Worm (Caenorhabditis elegans) whole organism, L4 larva: ENCODE results near the gene K02E11.6.

Experiments
- D1046.2 ChIP-seq: fragments of 200-800 bp; sonication (Bioruptor generic); IDR thresholded peaks from 2 replicates; pipeline ENCODE4 v1.3.6; 2022; ENCODE audit warnings: missing genetic modification characterization, missing compliant biosample characterization
- dve-1 ChIP-seq: sonication (generic microtip); optimal IDR thresholded peaks from 2 replicates; lab custom pipeline; 2017; ENCODE audit warnings: antibody characterized with exemption, mild to moderate bottlenecking, missing genetic modification characterization, missing compliant biosample characterization; ENCODE audit not compliant: insufficient read depth

- TF ChIP-seq D1046.2 = no peak
- TF ChIP-seq dve-1 (tag; lab: Kevin White, UChicago) = no peak
Measured at ce11 chrV:14290636-14291035, 42.0 kb downstream of the K02E11.6 start, which contains the start of gene F14D7.18.
